Worm (Caenorhabditis elegans): Measurements from ENCODE around the gene dlc-4.

Gene dlc-4

ce11 chrIV:16442963-16443362 lies at the start of gene dlc-4:
dlc-4 (plus strand) TSS chrIV:16443263.
- no peak for TF ChIP-seq nhr-90 (tag; optimal IDR thresholded peaks at IDR 0.05; ENCODE audit: poor library complexity)

DNA sequence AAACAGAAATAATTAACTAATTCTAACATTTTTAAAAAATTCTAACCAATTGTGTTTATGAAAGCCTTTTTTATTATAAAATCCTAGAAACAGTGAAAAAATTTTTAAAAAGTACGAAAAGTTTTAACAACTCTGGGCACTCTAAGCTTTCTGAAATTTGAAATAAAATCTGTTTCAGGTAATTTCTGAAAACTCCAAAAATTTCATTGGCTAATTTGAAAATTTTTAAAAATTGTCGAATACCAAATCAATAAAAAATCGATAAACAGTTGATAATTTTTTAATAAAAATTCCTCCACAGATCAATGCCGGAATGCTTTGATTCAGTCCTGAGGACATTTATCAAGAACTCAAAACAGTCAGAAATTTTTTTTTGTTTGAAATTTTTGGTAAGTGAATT lies 49.4 kb upstream of the dlc-4 start, which contains the start of gene Y65A5A.24:
TSS of gene Y65A5A.24 (plus strand) at position 301 of the 400 bp plus-strand sequence.
- TF ChIP-seq aha-1 (tag; optimal IDR thresholded peaks at IDR 0.05), result no peak
- TF ChIP-seq hpl-2 (GFP tag; optimal IDR thresholded peaks at IDR 0.05), result no peak
- no peak for TF ChIP-seq zip-4 (GFP tag; optimal IDR thresholded peaks at IDR 0.05)
- no peak for TF ChIP-seq sptf-1 (tag; optimal IDR thresholded peaks at IDR 0.05)
- TF ChIP-seq nhr-28 (tag; optimal IDR thresholded peaks at IDR 0.05), result no peak
- no peak for TF ChIP-seq unc-130 (tag; optimal IDR thresholded peaks at IDR 0.05)
- TF ChIP-seq nhr-71 (tag; optimal IDR thresholded peaks at IDR 0.05), result no peak
- TF ChIP-seq snpc-4 (tag; optimal IDR thresholded peaks at IDR 0.05), result no peak
- TF ChIP-seq ceh-8 (GFP tag; optimal IDR thresholded peaks at IDR 0.05), result no peak
- TF ChIP-seq nhr-77 (tag; optimal IDR thresholded peaks at IDR 0.05), result no peak
- TF ChIP-seq C34B4.2 (tag; optimal IDR thresholded peaks at IDR 0.05), result no peak
- TF ChIP-seq xbp-1 (tag; optimal IDR thresholded peaks at IDR 0.05), result no peak

- no peak for TF ChIP-seq nhr-77 (tag; optimal IDR thresholded peaks at IDR 0.05)
- no peak for TF ChIP-seq grh-1 (GFP tag; IDR thresholded peaks at IDR 0.05)
- no peak for TF ChIP-seq zag-1 (tag; optimal IDR thresholded peaks at IDR 0.05)
- TF ChIP-seq snu-23 (GFP tag; optimal IDR thresholded peaks at IDR 0.05), result peak; percentile 39
- peak; percentile 40 for TF ChIP-seq lin-14 (GFP tag; optimal IDR thresholded peaks at IDR 0.05)
- TF ChIP-seq blmp-1 (tag; optimal IDR thresholded peaks at IDR 0.05), result peak; percentile 58
- TF ChIP-seq elt-3 (tag; optimal IDR thresholded peaks at IDR 0.05), result peak in 1 of 6 experiments; percentile 20
- no peak for TF ChIP-seq ceh-82 (tag; optimal IDR thresholded peaks at IDR 0.05)
- peak; percentile 34 for TF ChIP-seq rnt-1 (tag; optimal IDR thresholded peaks at IDR 0.05)
- no peak for TF ChIP-seq C16A3.4 (tag; optimal IDR thresholded peaks at IDR 0.05)
- peak; percentile 84 for TF ChIP-seq nhr-85 (tag)
- TF ChIP-seq nhr-71 (tag; optimal IDR thresholded peaks at IDR 0.05), result peak; percentile 2
- TF ChIP-seq mep-1 (tag; optimal IDR thresholded peaks at IDR 0.05), result peak; percentile 22
Observed at ce11 chrIV:16396651-16397050, 46.4 kb upstream of the dlc-4 start.

- no peak for TF ChIP-seq nhr-84 (tag; optimal IDR thresholded peaks at IDR 0.05)
- no peak for TF ChIP-seq lir-3 (tag; optimal IDR thresholded peaks at IDR 0.05; ENCODE audit: poor library complexity)
- TF ChIP-seq dpl-1 (GFP tag; optimal IDR thresholded peaks at IDR 0.05), result peak in 1 of 3 experiments; percentile 6
- 0 out of 2 replicates have a peak, but pooled peaks have one; percentile 20 for TF ChIP-seq mab-9 (GFP tag; IDR thresholded peaks at IDR 0.05)
- TF ChIP-seq hlh-4 (tag; optimal IDR thresholded peaks at IDR 0.05), result no peak
- no peak for TF ChIP-seq snpc-4 (tag; optimal IDR thresholded peaks at IDR 0.05)
- peak; percentile 23 for TF ChIP-seq nhr-47 (tag; optimal IDR thresholded peaks at IDR 0.05)
- TF ChIP-seq ceh-63 (GFP tag; optimal IDR thresholded peaks at IDR 0.05), result no peak
- TF ChIP-seq hlh-17 (GFP tag; optimal IDR thresholded peaks at IDR 0.05; ENCODE audit: borderline replicate concordance), result no peak
- TF ChIP-seq lin-39 (tag; optimal IDR thresholded peaks at IDR 0.05), result no peak
- peak; percentile 24 for TF ChIP-seq lin-14 (GFP tag; optimal IDR thresholded peaks at IDR 0.05)
- TF ChIP-seq nhr-90 (tag; optimal IDR thresholded peaks at IDR 0.05; ENCODE audit: poor library complexity), result peak; percentile 39
- peak; percentile 4 for TF ChIP-seq nhr-20 (tag; optimal IDR thresholded peaks at IDR 0.05)
- peak; percentile 26 for TF ChIP-seq blmp-1 (tag; optimal IDR thresholded peaks at IDR 0.05)
- TF ChIP-seq mdl-1 (tag; optimal IDR thresholded peaks at IDR 0.05), result no peak
- TF ChIP-seq fkh-8 (tag; optimal IDR thresholded peaks at IDR 0.05), result no peak
- no peak for TF ChIP-seq aly-2 (tag; optimal IDR thresholded peaks at IDR 0.05)
- TF ChIP-seq ceh-82 (tag; optimal IDR thresholded peaks at IDR 0.05), result no peak
- TF ChIP-seq efl-1 (optimal IDR thresholded peaks at IDR 0.05), result peak in 1 of 2 experiments; percentile 12
- peak in 1 of 2 experiments; percentile 90 for TF ChIP-seq efl-1 (GFP tag; optimal IDR thresholded peaks at IDR 0.05 in 1 of 2)
- no peak for TF ChIP-seq elt-2 (tag; optimal IDR thresholded peaks at IDR 0.05)
- peak; percentile 41 for TF ChIP-seq nhr-71 (tag; optimal IDR thresholded peaks at IDR 0.05)
- TF ChIP-seq rnt-1 (tag; optimal IDR thresholded peaks at IDR 0.05), result peak; percentile 26
- no peak for TF ChIP-seq ztf-11 (tag; optimal IDR thresholded peaks at IDR 0.05)
- peak; percentile 21 for TF ChIP-seq snu-23 (GFP tag; optimal IDR thresholded peaks at IDR 0.05)
- TF ChIP-seq nhr-19 (GFP tag; conservative IDR thresholded peaks at IDR 0.05), result 0 out of 2 replicates have a peak, but pooled peaks have one; percentile 20
- no peak for TF ChIP-seq nhr-12 (tag; optimal IDR thresholded peaks at IDR 0.05)
- no peak for TF ChIP-seq vab-15 (tag; optimal IDR thresholded peaks at IDR 0.05)
Observed at ce11 chrIV:16397845-16398607, 45.0 kb upstream of the dlc-4 start.

Measured in whole organism, L1 larva.